Worm (Caenorhabditis elegans) whole organism, L2 larva: Measurements from ENCODE around the gene Y51A2B.8.

Source experiments
- F13H6.1 ChIP-seq: sonication (generic microtip); optimal IDR thresholded peaks from 2 replicates; lab custom pipeline; 2016; ENCODE audit warnings: missing genetic modification characterization, missing compliant biosample characterization
- R02D3.7 ChIP-seq: fragments of 150-350 bp; optimal IDR thresholded peaks from 2 replicates; lab custom pipeline; 2014; ENCODE audit warnings: missing biosample characterization, missing genetic modification characterization
- ZK546.5 ChIP-seq: sonication (generic microtip); optimal IDR thresholded peaks from 2 replicates; lab custom pipeline; 2017; ENCODE audit warnings: missing biosample characterization, missing genetic modification characterization
- ama-1 ChIP-seq: fragments of 150-350 bp; optimal IDR thresholded peaks from 2 replicates; lab custom pipeline; 2018; ENCODE audit warnings: inconsistent platforms
- gmeb-1 ChIP-seq: fragments of 150-350 bp; optimal IDR thresholded peaks from 2 replicates; lab custom pipeline; 2014; ENCODE audit warnings: missing biosample characterization, missing genetic modification characterization
- lin-11 ChIP-seq: fragments of 150-350 bp; sonication (generic microtip); optimal IDR thresholded peaks from 2 replicates; lab custom pipeline; 2014; ENCODE audit warnings: missing biosample characterization, missing genetic modification characterization, inconsistent platforms, mixed read lengths
- lsy-2 ChIP-seq, 2 experiments: fragments of 150-350 bp in 1 of 2; sonication (generic microtip) in 1 of 2; optimal IDR thresholded peaks; 2 replicates each; lab custom pipeline; 2014 to 2017; ENCODE audit warnings: missing biosample characterization in 2 of 2, missing genetic modification characterization in 2 of 2
- nhr-12 ChIP-seq: fragments of 150-350 bp; optimal IDR thresholded peaks from 2 replicates; lab custom pipeline; 2014; ENCODE audit warnings: missing biosample characterization, missing genetic modification characterization
- nhr-23 ChIP-seq: fragments of 150-350 bp; optimal IDR thresholded peaks from 2 replicates; lab custom pipeline; 2014; ENCODE audit warnings: missing biosample characterization, missing genetic modification reagents, missing genetic modification characterization
- nhr-6 ChIP-seq: fragments of 150-350 bp; optimal IDR thresholded peaks from 2 replicates; lab custom pipeline; 2014; ENCODE audit warnings: missing biosample characterization, missing genetic modification characterization
- zag-1 ChIP-seq: fragments of 150-350 bp; optimal IDR thresholded peaks from 2 replicates; lab custom pipeline; 2014; ENCODE audit warnings: missing biosample characterization, missing genetic modification characterization
- ztf-11 ChIP-seq: sonication (generic microtip); optimal IDR thresholded peaks from 2 replicates; lab custom pipeline; 2017; ENCODE audit warnings: missing biosample characterization, missing genetic modification characterization
- ztf-4 ChIP-seq: fragments of 150-350 bp; optimal IDR thresholded peaks from 2 replicates; lab custom pipeline; 2014; ENCODE audit warnings: missing biosample characterization, missing genetic modification characterization

- TF ChIP-seq nhr-23 (tag; lab: Kevin White, UChicago) = no peak
- TF ChIP-seq lin-11 (tag; lab: Kevin White, UChicago) = no peak
- no peak for TF ChIP-seq gmeb-1
- TF ChIP-seq F13H6.1 = no peak
- no peak for TF ChIP-seq lsy-2 (tag; optimal IDR thresholded peaks at IDR 0.05; lab: Kevin White, UChicago)
- no peak for TF ChIP-seq nhr-12 (tag; lab: Kevin White, UChicago)
- no peak for TF ChIP-seq ztf-4 (tag; lab: Kevin White, UChicago)
- no peak for TF ChIP-seq R02D3.7 (tag; lab: Kevin White, UChicago)
- no peak for TF ChIP-seq ztf-11 (tag; lab: Kevin White, UChicago)
- TF ChIP-seq zag-1 (tag; lab: Kevin White, UChicago) = no peak
- TF ChIP-seq ZK546.5 (tag; lab: Kevin White, UChicago) = no peak
- TF ChIP-seq nhr-6 (tag; lab: Kevin White, UChicago) = no peak
- TF ChIP-seq ama-1 (lab: Kevin White, UChicago) = no peak
These were observed 3.4 kb upstream of the Y51A2B.8 start for ce11 chrV:18375551-18375950.
